Worm (Caenorhabditis elegans): ENCODE results near the gene C05D11.1.

C05D11.1 gene

DNA sequence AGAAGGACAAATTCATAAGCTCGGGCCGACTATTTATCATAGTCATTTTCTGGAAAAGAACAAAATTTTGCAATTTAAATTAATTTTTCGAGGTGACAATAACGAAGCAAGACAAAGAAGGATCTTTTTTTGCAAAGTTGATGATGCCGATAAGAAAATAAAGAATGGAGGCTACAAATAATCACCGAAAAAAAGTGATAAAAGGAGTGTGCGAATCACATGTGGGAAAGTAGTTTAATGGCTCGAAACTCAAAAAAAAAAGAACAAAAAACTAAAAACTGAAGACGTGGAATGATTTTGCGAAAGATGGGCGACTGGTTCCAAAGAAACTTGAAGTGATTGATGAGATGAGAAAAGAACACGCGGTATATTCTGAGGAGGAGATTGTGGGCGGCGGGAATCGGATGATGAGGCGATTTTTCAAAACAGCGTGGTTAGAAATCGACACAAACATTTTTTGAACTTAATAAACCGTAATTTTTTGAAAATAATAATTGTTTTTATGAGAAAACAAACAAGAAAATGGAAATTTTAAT is 16.9 kb upstream of the C05D11.1 start, which contains the start of gene atgl-1 (continued):
- TF ChIP-seq unc-130 (GFP tag; optimal IDR thresholded peaks at IDR 0.05), result no peak
- no peak for TF ChIP-seq madf-5 (GFP tag; IDR thresholded peaks at IDR 0.05)
- TF ChIP-seq tag-97 (GFP tag; IDR thresholded peaks at IDR 0.05), result no peak
- no peak for TF ChIP-seq jun-1 (tag; optimal IDR thresholded peaks at IDR 0.05)
- TF ChIP-seq zfp-2 (tag; optimal IDR thresholded peaks at IDR 0.05), result no peak
- peak; percentile 52 for TF ChIP-seq hlh-11 (tag; optimal IDR thresholded peaks at IDR 0.05)
- no peak for TF ChIP-seq pqm-1 (tag; optimal IDR thresholded peaks at IDR 0.05)
- no peak for TF ChIP-seq nhr-102 (tag; optimal IDR thresholded peaks at IDR 0.05)
- no peak for TF ChIP-seq Y75B8A.6 (GFP tag; IDR thresholded peaks at IDR 0.05)
- no peak for TF ChIP-seq ctbp-1 (GFP tag; IDR thresholded peaks at IDR 0.05)
- TF ChIP-seq mes-2 (tag; optimal IDR thresholded peaks at IDR 0.05; ENCODE audit: poor library complexity, severe bottlenecking), result no peak
- TF ChIP-seq F44E2.7 (GFP tag; IDR thresholded peaks at IDR 0.05), result no peak
- TF ChIP-seq spr-1 (tag; optimal IDR thresholded peaks at IDR 0.05), result no peak
- TF ChIP-seq zip-2 (tag; optimal IDR thresholded peaks at IDR 0.05), result no peak
- no peak for TF ChIP-seq lin-29 (GFP tag; IDR thresholded peaks at IDR 0.05)
- TF ChIP-seq nhr-48 (tag; optimal IDR thresholded peaks at IDR 0.05), result peak; percentile 8
- TF ChIP-seq snpc-1.2 (GFP tag; IDR thresholded peaks at IDR 0.05), result no peak
- no peak for TF ChIP-seq lin-13 (GFP tag; optimal IDR thresholded peaks at IDR 0.05)
- TF ChIP-seq aha-1 (tag), result no peak
- TF ChIP-seq mxl-2 (GFP tag; conservative IDR thresholded peaks at IDR 0.05), result no peak
- TF ChIP-seq nhr-28 (tag; optimal IDR thresholded peaks at IDR 0.05), result peak; percentile 69
- no peak for TF ChIP-seq nhr-41 (GFP tag; IDR thresholded peaks at IDR 0.05)
- peak; percentile 35 for TF ChIP-seq mxl-3 (GFP tag; optimal IDR thresholded peaks at IDR 0.05)
- TF ChIP-seq daf-19 (GFP tag; conservative IDR thresholded peaks at IDR 0.05), result no peak
- TF ChIP-seq nhr-11 (tag; optimal IDR thresholded peaks at IDR 0.05), result no peak
- no peak for TF ChIP-seq Y105C5A.15 (GFP tag; IDR thresholded peaks at IDR 0.05)
- no peak for TF ChIP-seq nhr-10 (tag; optimal IDR thresholded peaks at IDR 0.05)
- TF ChIP-seq vab-7 (GFP tag; IDR thresholded peaks at IDR 0.05), result no peak
- TF ChIP-seq unc-39 (tag; optimal IDR thresholded peaks at IDR 0.05), result no peak
- no peak for TF ChIP-seq ceh-32 (tag; optimal IDR thresholded peaks at IDR 0.05; ENCODE audit: poor library complexity)
- peak; percentile 1 for TF ChIP-seq dve-1 (tag; optimal IDR thresholded peaks at IDR 0.05; ENCODE audit: insufficient read depth)
- no peak for TF ChIP-seq nhr-77 (tag; optimal IDR thresholded peaks at IDR 0.05)
- no peak for TF ChIP-seq nhr-111 (GFP tag; optimal IDR thresholded peaks at IDR 0.05)
- no peak for TF ChIP-seq F49E8.2 (tag; optimal IDR thresholded peaks at IDR 0.05; ENCODE audit: borderline replicate concordance)
- TF ChIP-seq egl-27 (tag; optimal IDR thresholded peaks at IDR 0.05), result no peak
- no peak for TF ChIP-seq fkh-10 (GFP tag; optimal IDR thresholded peaks at IDR 0.05)
- no peak for TF ChIP-seq ztf-11 (tag; optimal IDR thresholded peaks at IDR 0.05)
- no peak for TF ChIP-seq lin-38 (GFP tag; IDR thresholded peaks at IDR 0.05)
- no peak for TF ChIP-seq ceh-44 (GFP tag; IDR thresholded peaks at IDR 0.05)
- no peak for TF ChIP-seq ceh-20 (GFP tag; IDR thresholded peaks at IDR 0.05)
- TF ChIP-seq saeg-2 (GFP tag; IDR thresholded peaks at IDR 0.05), result no peak
- TF ChIP-seq spr-3 (GFP tag; optimal IDR thresholded peaks at IDR 0.05), result no peak
- no peak for TF ChIP-seq fos-1 (tag; optimal IDR thresholded peaks at IDR 0.05)
- no peak for TF ChIP-seq dpl-1 (GFP tag; optimal IDR thresholded peaks at IDR 0.05)
- peak; percentile 43 for TF ChIP-seq hlh-30 (tag; optimal IDR thresholded peaks at IDR 0.05; ENCODE audit: insufficient read depth)
- no peak for TF ChIP-seq nhr-42 (GFP tag; IDR thresholded peaks at IDR 0.05)
- no peak for TF ChIP-seq ceh-28 (tag; optimal IDR thresholded peaks at IDR 0.05)
- TF ChIP-seq daf-8 (GFP tag; IDR thresholded peaks at IDR 0.05), result no peak
- peak; percentile 32; the same call in 1 of the 2 replicates for TF ChIP-seq dmd-6 (GFP tag; IDR thresholded peaks at IDR 0.05)
- no peak for TF ChIP-seq set-16 (GFP tag; IDR thresholded peaks at IDR 0.05)
- no peak for TF ChIP-seq aly-2 (tag; optimal IDR thresholded peaks at IDR 0.05)
- no peak for TF ChIP-seq skn-1 (tag; optimal IDR thresholded peaks at IDR 0.05)

Measured in whole organism, L4 larva.